Worm (Caenorhabditis elegans) whole organism, midembryonic: ENCODE measurements around the gene emb-30.

Source experiments
- flt-1 ChIP-seq: fragments of 200-800 bp; sonication (Bioruptor generic); IDR thresholded peaks from 2 replicates; pipeline ENCODE4 v1.3.6; 2022; ENCODE audit warnings: missing genetic modification characterization, missing compliant biosample characterization
- ref-1 ChIP-seq: fragments of 200-800 bp; sonication (Bioruptor generic); conservative IDR thresholded peaks from 2 replicates; pipeline ENCODE4 v1.3.6; 2022; ENCODE audit warnings: missing genetic modification reagents, missing genetic modification characterization, missing compliant biosample characterization
- tab-1 ChIP-seq: fragments of 200-800 bp; sonication (Bioruptor generic); IDR thresholded peaks from 2 replicates; pipeline ENCODE4 v1.3.6; 2022; ENCODE audit warnings: missing genetic modification characterization, missing compliant biosample characterization

DNA sequence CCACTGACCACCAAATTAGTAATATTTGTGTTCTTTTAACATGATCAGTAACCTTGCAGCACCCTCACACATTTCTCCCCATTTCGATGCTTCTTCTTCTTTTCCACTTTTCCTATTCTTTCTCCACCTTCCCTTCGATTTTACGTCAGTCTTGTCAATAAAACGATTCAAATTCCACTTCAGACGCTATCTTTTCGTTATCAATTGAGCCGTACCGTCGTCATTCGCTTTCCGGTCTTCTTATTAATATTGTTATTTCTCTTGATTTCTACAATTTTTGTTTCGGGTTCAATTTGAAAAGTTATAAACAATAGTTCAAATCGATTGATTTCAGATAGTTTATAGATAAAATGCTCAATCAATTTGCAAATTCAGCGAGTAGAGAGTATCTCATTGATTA is 46.2 kb upstream of the emb-30 start:
- TF ChIP-seq ref-1 (GFP tag; lab: Robert Waterston, UW) (no peak), flt-1 (GFP tag; lab: Robert Waterston, UW) (no peak), tab-1 (no peak)
